Fruit fly (Drosophila melanogaster) whole organism, prepupa: ENCODE results near the gene CG7370.

ENCODE experiments used
- CG15336 ChIP-seq: fragments of 200-800 bp; sonication (Bioruptor generic); IDR thresholded peaks from 2 replicates; pipeline ENCODE4 v1.3.6; 2022; ENCODE audit warnings: missing biosample characterization, missing genetic modification characterization
- CG1621 ChIP-seq: fragments of 200-800 bp; sonication (Bioruptor generic); optimal IDR thresholded peaks from 3 replicates; lab custom pipeline; 2018; ENCODE audit warnings: missing biosample characterization, mild to moderate bottlenecking, missing genetic modification characterization
- CG6854 ChIP-seq: fragments of 200-800 bp; sonication (Bioruptor generic); optimal IDR thresholded peaks from 2 replicates; lab custom pipeline; 2017; ENCODE audit warnings: missing biosample characterization, mild to moderate bottlenecking, missing genetic modification characterization
- Hr4 ChIP-seq: fragments of 200-800 bp; sonication (Bioruptor generic); optimal IDR thresholded peaks from 3 replicates; lab custom pipeline; 2016; ENCODE audit warnings: missing biosample characterization, missing genetic modification characterization
- acj6 ChIP-seq: fragments of 200-800 bp; sonication (Bioruptor generic); optimal IDR thresholded peaks from 3 replicates; lab custom pipeline; 2016; ENCODE audit warnings: missing biosample characterization, missing genetic modification characterization
- fkh ChIP-seq: fragments of 200-800 bp; sonication (Bioruptor generic); optimal IDR thresholded peaks from 3 replicates; lab custom pipeline; 2017; ENCODE audit warnings: missing biosample characterization, mild to moderate bottlenecking, missing genetic modification characterization, moderate library complexity

DNA sequence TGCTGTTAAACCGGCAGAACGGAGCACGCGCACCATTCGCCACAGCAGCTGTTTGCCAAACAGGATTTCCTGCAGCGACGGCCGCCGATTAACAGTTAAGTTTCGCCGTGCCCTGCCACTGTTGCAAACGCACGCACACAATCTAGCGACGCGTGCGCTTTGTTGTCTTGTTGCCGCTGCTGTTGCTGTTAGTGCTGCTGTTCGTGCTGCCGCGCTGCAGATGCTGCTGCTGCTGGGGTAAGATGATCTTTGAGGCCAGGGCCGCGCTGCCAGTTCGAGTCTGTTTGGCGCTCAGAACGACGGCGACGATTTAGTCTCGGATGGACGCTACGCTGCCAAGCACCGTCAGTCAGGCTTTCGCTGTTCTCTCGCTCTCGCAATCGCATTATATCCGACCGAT lies 39.0 kb downstream of the CG7370 start, which contains the start of gene eg:
- TF ChIP-seq fkh (GFP tag; lab: Kevin White, UChicago) (no peak), Hr4 (no peak), CG6854 (GFP tag; lab: Kevin White, UChicago) (no peak), CG15336 (GFP tag; lab: Robert Waterston, UW) (no peak), acj6 (GFP tag; lab: Kevin White, UChicago) (no peak), CG1621 (tag; lab: Kevin White, UChicago) (no peak)
